Fruit fly (Drosophila melanogaster): ENCODE data around the gene CG16888.

dm6 chr2L:13835959-13836358 lies 22.9 kb upstream of the CG16888 start:
- TF ChIP-seq psq (optimal IDR thresholded peaks at IDR 0.05) (no peak), EcR (GFP tag; optimal IDR thresholded peaks at IDR 0.05) (no peak)

Measured in whole organism.